Fruit fly (Drosophila melanogaster): Measurements from ENCODE around the gene CG6678.

dm6 chr3R:21897565-21897964, 10.7 kb downstream of the CG6678 start:
- TF ChIP-seq h (optimal IDR thresholded peaks at IDR 0.05) (no peak), psq (optimal IDR thresholded peaks at IDR 0.05) (no peak), Myc (optimal IDR thresholded peaks at IDR 0.05) (no peak)
